In the genomic region with DNA sequence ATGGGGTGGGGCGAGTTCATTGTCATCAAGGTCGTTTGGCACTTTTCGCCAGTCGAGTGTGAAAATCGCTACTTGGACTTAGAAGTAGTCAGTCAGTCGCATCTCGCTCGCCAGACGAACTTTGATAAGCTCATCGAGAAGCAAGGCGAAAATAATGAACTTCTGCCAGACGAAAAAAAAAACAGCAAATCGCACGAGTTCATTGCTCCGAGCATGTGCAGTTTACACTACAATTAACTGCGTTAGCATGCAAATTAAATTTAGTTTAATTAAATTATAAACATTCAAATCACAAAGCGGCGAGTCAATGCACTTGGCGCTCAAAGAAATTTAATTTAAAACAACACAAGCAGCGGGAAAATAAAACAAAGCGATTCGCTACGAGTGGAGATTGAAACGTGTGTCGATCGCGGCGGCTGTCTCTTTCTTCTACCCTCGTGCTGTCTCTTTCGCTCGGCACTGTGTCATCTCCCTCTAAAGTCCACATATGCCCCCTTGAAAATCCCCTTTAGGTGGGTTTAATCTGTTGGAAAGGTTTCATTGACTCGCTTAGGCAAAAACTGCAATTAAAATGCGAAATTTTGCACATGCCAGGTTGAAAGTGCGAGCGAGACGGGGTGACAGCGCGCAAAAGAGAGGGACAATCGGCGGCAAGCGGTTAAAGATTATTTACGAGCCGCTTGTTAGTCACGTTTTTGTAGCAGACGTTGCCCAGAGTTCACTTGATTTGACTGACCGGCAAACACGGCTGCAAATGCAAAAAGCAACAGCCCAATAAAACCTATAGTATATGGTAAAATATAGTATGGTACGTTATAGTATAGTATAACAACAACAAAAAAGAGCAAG, we compare ENCODE assay signal across 2 fruit fly cellular contexts.
TF ChIP-seq lines count a peak whose summit lies in the region.

No protein-coding gene starts in this region.

TF ChIP-seq in whole organism, adult, 20 proteins besides CTCF, POLR2A, EP300 and RAD21 (continued from another document):
- TF ChIP-seq Hr96 (GFP tag; optimal IDR thresholded peaks at IDR 0.05; lab: Kevin White, UChicago) (no peak), CG5204 (GFP tag; optimal IDR thresholded peaks at IDR 0.05; lab: Kevin White, UChicago) (no peak), CG7045 (GFP tag; optimal IDR thresholded peaks at IDR 0.05; lab: Kevin White, UChicago) (no peak), CG11617 (GFP tag; optimal IDR thresholded peaks at IDR 0.05; lab: Kevin White, UChicago) (no peak)

TF ChIP-seq in whole organism, prepupa, 60 proteins besides CTCF, POLR2A, EP300 and RAD21 (continued from another document):
- TF ChIP-seq CG8632 (GFP tag; optimal IDR thresholded peaks at IDR 0.05; lab: Kevin White, UChicago) (no peak), Sox14 (GFP tag; optimal IDR thresholded peaks at IDR 0.05; lab: Kevin White, UChicago) (peak; percentile 39), lz (GFP tag; optimal IDR thresholded peaks at IDR 0.05; lab: Kevin White, UChicago) (no peak), CG3919 (GFP tag; optimal IDR thresholded peaks at IDR 0.05; lab: Kevin White, UChicago) (no peak), Gug (GFP tag; IDR thresholded peaks at IDR 0.05; lab: Robert Waterston, UW) (no peak), CG10669 (GFP tag; optimal IDR thresholded peaks at IDR 0.05; lab: Kevin White, UChicago) (no peak), CG1621 (tag; optimal IDR thresholded peaks at IDR 0.05; lab: Kevin White, UChicago) (no peak), topi (GFP tag; optimal IDR thresholded peaks at IDR 0.05; lab: Kevin White, UChicago) (no peak), CG7368 (GFP tag; optimal IDR thresholded peaks at IDR 0.05; lab: Kevin White, UChicago) (no peak), Ets96B (tag; optimal IDR thresholded peaks at IDR 0.05; lab: Kevin White, UChicago) (no peak), vri (GFP tag; optimal IDR thresholded peaks at IDR 0.05; lab: Kevin White, UChicago) (peak; percentile 72), Lpt (GFP tag; optimal IDR thresholded peaks at IDR 0.05; lab: Kevin White, UChicago) (no peak), CG10631 (GFP tag; optimal IDR thresholded peaks at IDR 0.05; lab: Kevin White, UChicago) (no peak), CG15336 (GFP tag; IDR thresholded peaks at IDR 0.05; lab: Robert Waterston, UW) (no peak), Eip75B (GFP tag; optimal IDR thresholded peaks at IDR 0.05; lab: Kevin White, UChicago) (no peak), Eip93F (GFP tag; optimal IDR thresholded peaks at IDR 0.05; lab: Kevin White, UChicago) (peak; percentile 41)
